Fruit fly (Drosophila melanogaster) whole organism, pupa: ENCODE measurements around the gene CG12592.

Experiments used
- CG10348 ChIP-seq: fragments of 200-800 bp; sonication (Bioruptor generic); IDR thresholded peaks from 2 replicates; pipeline ENCODE4 v1.3.6; 2022; ENCODE audit warnings: missing biosample characterization, missing genetic modification characterization
- CG12605 ChIP-seq: fragments of 200-800 bp; sonication (Bioruptor generic); IDR thresholded peaks from 2 replicates; pipeline ENCODE4 v1.3.6; 2022; ENCODE audit warnings: missing biosample characterization, missing genetic modification characterization
- CG13204 ChIP-seq: fragments of 200-800 bp; sonication (Bioruptor generic); optimal IDR thresholded peaks from 2 replicates; lab custom pipeline; 2018; ENCODE audit warnings: missing biosample characterization, mild to moderate bottlenecking, missing genetic modification characterization, moderate library complexity
- CG14655 ChIP-seq: fragments of 200-800 bp; sonication (Bioruptor generic); optimal IDR thresholded peaks from 3 replicates; lab custom pipeline; 2017; ENCODE audit warnings: mild to moderate bottlenecking, missing biosample characterization, missing genetic modification reagents, missing genetic modification characterization
- CG15710 ChIP-seq: fragments of 200-800 bp; sonication (Bioruptor generic); optimal IDR thresholded peaks from 2 replicates; lab custom pipeline; 2018; ENCODE audit warnings: missing biosample characterization, mild to moderate bottlenecking, missing genetic modification characterization, moderate library complexity
- CG17806 ChIP-seq: fragments of 200-800 bp; sonication (Bioruptor generic); optimal IDR thresholded peaks from 2 replicates; lab custom pipeline; 2018; ENCODE audit warnings: missing biosample characterization, mild to moderate bottlenecking, missing genetic modification characterization, moderate library complexity
- CG32121 ChIP-seq: fragments of 200-800 bp; sonication (Bioruptor generic); IDR thresholded peaks from 2 replicates; pipeline ENCODE4 v1.3.6; 2022; ENCODE audit warnings: missing biosample characterization, missing genetic modification characterization
- CG34367 ChIP-seq: fragments of 200-800 bp; sonication (Bioruptor generic); optimal IDR thresholded peaks from 2 replicates; lab custom pipeline; 2018; ENCODE audit warnings: missing biosample characterization, mild to moderate bottlenecking, missing genetic modification characterization
- CG4496 ChIP-seq: fragments of 200-800 bp; sonication (Bioruptor generic); IDR thresholded peaks from 3 replicates; pipeline ENCODE4 v1.3.6; 2022; ENCODE audit warnings: missing biosample characterization, missing genetic modification characterization
- CG8159 ChIP-seq: fragments of 200-800 bp; sonication (Bioruptor generic); optimal IDR thresholded peaks from 3 replicates; lab custom pipeline; 2018; ENCODE audit warnings: missing biosample characterization, mild to moderate bottlenecking, missing genetic modification characterization, moderate library complexity
- CG8301 ChIP-seq: fragments of 200-800 bp; sonication (Bioruptor generic); optimal IDR thresholded peaks from 2 replicates; lab custom pipeline; 2018; ENCODE audit warnings: missing biosample characterization, mild to moderate bottlenecking, missing genetic modification characterization
- CG9948 ChIP-seq: fragments of 200-800 bp; sonication (Bioruptor generic); optimal IDR thresholded peaks from 2 replicates; lab custom pipeline; 2018; ENCODE audit warnings: missing biosample characterization, mild to moderate bottlenecking, missing genetic modification characterization, moderate library complexity
- D1 ChIP-seq: fragments of 200-800 bp; sonication (Bioruptor generic); optimal IDR thresholded peaks from 2 replicates; lab custom pipeline; 2018; ENCODE audit warnings: missing biosample characterization, mild to moderate bottlenecking, missing genetic modification characterization, moderate library complexity
- EcR ChIP-seq: fragments of 200-800 bp; sonication (Bioruptor generic); optimal IDR thresholded peaks from 3 replicates; lab custom pipeline; 2019; ENCODE audit warnings: missing biosample characterization, missing genetic modification characterization, mild to moderate bottlenecking, moderate library complexity, missing genetic modification reagents
- Ets98B ChIP-seq: fragments of 200-800 bp; sonication (Bioruptor generic); IDR thresholded peaks from 2 replicates; pipeline ENCODE4 v1.3.6; 2022; ENCODE audit warnings: missing biosample characterization, missing genetic modification characterization
- Pif1A ChIP-seq: fragments of 200-800 bp; sonication (Bioruptor generic); optimal IDR thresholded peaks from 3 replicates; lab custom pipeline; 2016; ENCODE audit warnings: missing biosample characterization, missing genetic modification characterization
- Pif1B ChIP-seq: fragments of 200-800 bp; sonication (Bioruptor generic); optimal IDR thresholded peaks from 3 replicates; lab custom pipeline; 2016; ENCODE audit warnings: missing biosample characterization, missing genetic modification characterization
- Snoo ChIP-seq: fragments of 200-800 bp; sonication (Bioruptor generic); optimal IDR thresholded peaks from 3 replicates; lab custom pipeline; 2017; ENCODE audit warnings: missing biosample characterization, mild to moderate bottlenecking, missing genetic modification characterization, inconsistent platforms
- fd96Ca ChIP-seq: fragments of 200-800 bp; sonication (Bioruptor generic); IDR thresholded peaks from 3 replicates; pipeline ENCODE4 v1.3.6; 2022; ENCODE audit warnings: missing biosample characterization, missing genetic modification characterization
- gl ChIP-seq: fragments of 200-800 bp; sonication (Bioruptor generic); optimal IDR thresholded peaks from 2 replicates; lab custom pipeline; 2018; ENCODE audit warnings: missing biosample characterization, mild to moderate bottlenecking, missing genetic modification characterization
- rn ChIP-seq: fragments of 200-800 bp; sonication (Bioruptor generic); IDR thresholded peaks from 2 replicates; pipeline ENCODE4 v1.3.6; 2022; ENCODE audit warnings: missing biosample characterization, missing genetic modification characterization

Gene CG12592

DNA sequence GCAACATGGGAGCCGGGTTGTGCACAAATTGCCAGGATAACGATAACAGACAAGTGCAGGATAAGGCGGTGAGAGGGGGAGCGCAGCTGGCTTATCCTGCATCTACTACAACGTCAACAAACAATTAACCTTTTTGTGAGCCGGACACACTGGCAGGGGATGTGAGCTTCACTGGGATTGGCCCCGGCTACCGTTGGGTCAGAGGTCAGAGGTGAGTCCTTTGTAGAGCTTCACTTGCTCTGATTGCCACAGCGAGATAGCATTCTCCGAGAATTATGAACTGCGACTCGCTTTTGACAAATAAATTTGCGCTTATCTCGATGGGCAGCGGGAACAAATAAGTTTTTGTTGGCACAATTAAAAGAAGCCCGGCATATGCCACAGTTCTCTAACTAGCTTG lies 31.7 kb downstream of the CG12592 start:
- TF ChIP-seq CG4496 (GFP tag; lab: Robert Waterston, UW), result no peak
- TF ChIP-seq CG17806 (tag; lab: Kevin White, UChicago), result no peak
- no peak for TF ChIP-seq fd96Ca (GFP tag; lab: Robert Waterston, UW)
- TF ChIP-seq EcR, result no peak
- TF ChIP-seq D1 (tag; lab: Kevin White, UChicago), result no peak
- TF ChIP-seq CG8159 (tag; lab: Kevin White, UChicago), result no peak
- no peak for TF ChIP-seq gl (tag; lab: Kevin White, UChicago)
- TF ChIP-seq Snoo, result no peak
- TF ChIP-seq CG34367 (tag; lab: Kevin White, UChicago), result no peak
- TF ChIP-seq Ets98B (GFP tag; lab: Robert Waterston, UW), result no peak
- no peak for TF ChIP-seq CG14655 (GFP tag; lab: Kevin White, UChicago)
- no peak for TF ChIP-seq CG9948 (tag; lab: Kevin White, UChicago)
- TF ChIP-seq CG15710 (tag; lab: Kevin White, UChicago), result no peak
- no peak for TF ChIP-seq rn (GFP tag; lab: Robert Waterston, UW)
- no peak for TF ChIP-seq Pif1A
- TF ChIP-seq CG8301 (tag; lab: Kevin White, UChicago), result no peak
- TF ChIP-seq Pif1B (GFP tag; lab: Kevin White, UChicago), result no peak
- TF ChIP-seq CG13204 (GFP tag; lab: Kevin White, UChicago), result no peak
- no peak for TF ChIP-seq CG10348 (GFP tag; lab: Robert Waterston, UW)
- TF ChIP-seq CG12605 (GFP tag; lab: Robert Waterston, UW), result no peak

DNA sequence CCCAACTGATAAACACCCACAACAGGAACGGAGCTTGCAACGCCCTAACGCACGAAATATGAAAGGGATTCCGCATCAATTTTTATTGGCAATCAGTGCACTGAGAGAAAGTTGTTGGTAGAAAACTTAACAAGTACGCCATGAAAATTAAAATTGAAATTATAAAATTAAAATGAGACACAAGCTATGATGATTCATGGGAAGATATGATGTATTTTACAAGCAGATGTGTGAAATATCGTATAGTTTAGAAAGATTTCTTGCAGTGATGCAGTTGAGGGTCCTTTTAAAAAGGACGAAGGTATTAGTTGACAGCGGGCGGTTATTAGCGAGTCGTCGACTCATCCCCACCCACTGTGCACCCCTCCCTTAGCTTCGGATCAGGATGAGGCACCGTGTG lies 32.4 kb downstream of the CG12592 start:
- no peak for TF ChIP-seq CG10348 (GFP tag; lab: Robert Waterston, UW)
- TF ChIP-seq CG32121, result no peak
- TF ChIP-seq CG12605 (GFP tag; lab: Robert Waterston, UW), result no peak
- no peak for TF ChIP-seq D1 (tag; lab: Kevin White, UChicago)
- TF ChIP-seq fd96Ca (GFP tag; lab: Robert Waterston, UW), result no peak
- no peak for TF ChIP-seq CG14655 (GFP tag; lab: Kevin White, UChicago)
- no peak for TF ChIP-seq Snoo
- no peak for TF ChIP-seq CG9948 (tag; lab: Kevin White, UChicago)
- TF ChIP-seq CG8159 (tag; lab: Kevin White, UChicago), result no peak
- TF ChIP-seq CG34367 (tag; lab: Kevin White, UChicago), result no peak
- no peak for TF ChIP-seq rn (GFP tag; lab: Robert Waterston, UW)
- no peak for TF ChIP-seq CG15710 (tag; lab: Kevin White, UChicago)
- no peak for TF ChIP-seq Pif1A
- no peak for TF ChIP-seq CG13204 (GFP tag; lab: Kevin White, UChicago)
- TF ChIP-seq gl (tag; lab: Kevin White, UChicago), result no peak

DNA sequence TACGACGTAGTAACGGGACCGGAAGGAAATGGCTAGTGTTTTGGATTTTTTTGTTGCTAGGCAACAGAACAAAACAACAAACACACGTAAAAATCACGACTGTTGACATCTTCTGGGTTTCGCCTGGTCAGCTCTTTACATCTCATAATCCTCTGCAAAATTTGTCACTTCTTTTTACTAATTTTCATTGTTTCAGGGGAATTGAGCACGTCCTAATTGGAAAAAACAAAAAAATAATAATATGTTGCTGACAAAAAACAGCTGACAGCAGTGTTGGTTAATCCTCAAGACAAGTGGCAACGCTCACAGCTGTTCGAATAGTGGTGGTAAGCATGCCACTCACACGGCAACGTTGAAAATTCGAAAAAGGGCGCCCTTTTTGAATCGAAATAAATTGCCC lies 39.7 kb downstream of the CG12592 start, which contains the start of gene Rfx:
Rfx (minus strand) TSS at position 220 of the 400 bp plus-strand sequence.
- peak; percentile 47 for TF ChIP-seq D1 (tag; lab: Kevin White, UChicago)
- peak; percentile 47 for TF ChIP-seq gl (tag; lab: Kevin White, UChicago)
- no peak for TF ChIP-seq CG13204 (GFP tag; lab: Kevin White, UChicago)
- TF ChIP-seq CG8159 (tag; lab: Kevin White, UChicago), result peak; percentile 42
- no peak for TF ChIP-seq fd96Ca (GFP tag; lab: Robert Waterston, UW)
- peak; percentile 37 for TF ChIP-seq CG15710 (tag; lab: Kevin White, UChicago)
- TF ChIP-seq Pif1B (GFP tag; lab: Kevin White, UChicago), result peak; percentile 28
- TF ChIP-seq CG8301 (tag; lab: Kevin White, UChicago), result peak; percentile 35
- TF ChIP-seq CG17806 (tag; lab: Kevin White, UChicago), result no peak

DNA sequence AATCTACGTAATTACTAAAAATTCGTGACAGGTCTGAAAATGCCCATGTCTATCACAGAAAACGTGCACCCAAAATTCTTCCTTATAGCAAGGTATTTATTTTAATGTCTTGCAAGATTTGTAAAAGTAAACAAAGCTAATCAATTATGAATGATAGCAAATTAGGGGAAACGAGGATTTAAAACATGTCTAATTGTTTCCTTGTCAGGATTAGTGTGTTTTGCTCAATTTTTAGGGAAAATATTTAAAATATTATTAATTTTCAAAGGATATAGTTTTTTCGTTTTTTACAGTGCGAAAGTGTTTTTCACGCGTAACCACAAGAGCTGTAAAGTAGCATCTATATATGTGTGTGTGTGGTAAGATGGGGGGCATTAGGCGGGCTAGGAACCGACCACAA lies 40.8 kb downstream of the CG12592 start:
- TF ChIP-seq CG4496 (GFP tag; lab: Robert Waterston, UW), result no peak
- peak; percentile 24 for TF ChIP-seq CG14655 (GFP tag; lab: Kevin White, UChicago)
- TF ChIP-seq Ets98B (GFP tag; lab: Robert Waterston, UW), result no peak
- TF ChIP-seq CG12605 (GFP tag; lab: Robert Waterston, UW), result no peak

DNA sequence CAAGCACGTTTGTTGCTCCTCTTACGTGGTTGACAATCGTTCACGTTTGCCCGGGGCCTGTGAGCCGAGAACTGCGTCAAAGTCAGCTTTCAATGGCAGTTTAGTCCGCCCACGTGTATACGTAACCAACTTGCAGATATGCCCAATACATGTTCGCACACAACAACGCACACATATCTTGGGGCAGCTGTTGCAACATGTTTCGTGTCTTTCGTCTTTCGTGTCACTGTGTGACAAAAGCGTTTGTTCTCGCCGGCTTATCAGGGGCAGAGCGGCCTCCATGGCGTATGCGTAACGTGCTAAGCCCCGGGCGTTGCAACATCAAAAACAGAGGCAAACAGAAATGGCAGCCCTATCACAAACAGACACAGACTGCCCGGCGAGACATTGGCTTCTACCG lies 41.3 kb downstream of the CG12592 start:
- TF ChIP-seq CG34367 (tag; lab: Kevin White, UChicago), result no peak
- no peak for TF ChIP-seq CG8159 (tag; lab: Kevin White, UChicago)
- TF ChIP-seq CG15710 (tag; lab: Kevin White, UChicago), result no peak
- TF ChIP-seq Pif1B (GFP tag; lab: Kevin White, UChicago), result no peak
- TF ChIP-seq rn (GFP tag; lab: Robert Waterston, UW), result no peak
- no peak for TF ChIP-seq CG9948 (tag; lab: Kevin White, UChicago)
- TF ChIP-seq CG17806 (tag; lab: Kevin White, UChicago), result no peak
- TF ChIP-seq CG8301 (tag; lab: Kevin White, UChicago), result no peak
- no peak for TF ChIP-seq EcR
- no peak for TF ChIP-seq gl (tag; lab: Kevin White, UChicago)

DNA sequence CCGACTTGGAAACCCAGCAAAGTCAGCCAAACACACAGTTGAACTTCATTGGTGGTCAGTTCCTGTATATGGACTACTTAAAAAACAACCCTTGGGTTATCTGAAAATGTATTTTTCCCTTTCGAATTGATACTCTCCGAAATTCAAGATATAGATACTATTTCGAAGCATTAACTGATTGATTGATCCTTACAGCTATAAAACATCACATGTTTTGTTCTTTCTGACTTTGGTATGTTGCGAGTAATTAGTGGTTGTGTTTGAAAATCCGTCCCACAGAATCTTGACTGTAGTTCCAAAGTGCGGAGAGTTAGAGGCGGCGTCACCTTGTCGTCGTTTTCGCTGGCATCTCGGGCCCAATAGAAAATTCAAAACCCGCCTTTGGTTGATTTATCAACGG lies 41.9 kb downstream of the CG12592 start:
- no peak for TF ChIP-seq CG17806 (tag; lab: Kevin White, UChicago)
- peak; percentile 43 for TF ChIP-seq CG8301 (tag; lab: Kevin White, UChicago)
- TF ChIP-seq Pif1A, result no peak
- TF ChIP-seq CG15710 (tag; lab: Kevin White, UChicago), result no peak
- no peak for TF ChIP-seq CG34367 (tag; lab: Kevin White, UChicago)
- no peak for TF ChIP-seq CG32121
- TF ChIP-seq CG14655 (GFP tag; lab: Kevin White, UChicago), result peak; percentile 30
- TF ChIP-seq CG10348 (GFP tag; lab: Robert Waterston, UW), result no peak
